Worm (Caenorhabditis elegans) whole organism, L2 larva: ENCODE data around the gene sec-15.

ENCODE experiments used
- C34F6.9 ChIP-seq: fragments of 150-350 bp; optimal IDR thresholded peaks from 2 replicates; lab custom pipeline; 2014; ENCODE audit warnings: missing biosample characterization, missing genetic modification characterization
- ZK546.5 ChIP-seq: sonication (generic microtip); optimal IDR thresholded peaks from 2 replicates; lab custom pipeline; 2017; ENCODE audit warnings: missing biosample characterization, missing genetic modification characterization
- aly-2 ChIP-seq: fragments of 150-350 bp; optimal IDR thresholded peaks from 2 replicates; lab custom pipeline; 2014; ENCODE audit warnings: missing biosample characterization, missing genetic modification characterization
- crh-2 ChIP-seq: sonication (generic microtip); optimal IDR thresholded peaks from 2 replicates; lab custom pipeline; 2017; ENCODE audit warnings: missing biosample characterization, missing genetic modification characterization
- egl-27 ChIP-seq: sonication (generic microtip); optimal IDR thresholded peaks from 3 replicates; lab custom pipeline; 2017; ENCODE audit warnings: missing biosample characterization, missing genetic modification reagents, missing genetic modification characterization
- lin-13 ChIP-seq: fragments of 150-350 bp; optimal IDR thresholded peaks from 2 replicates; lab custom pipeline; 2014; ENCODE audit warnings: missing biosample characterization, missing genetic modification reagents, missing genetic modification characterization
- mbf-1 ChIP-seq: sonication (generic microtip); optimal IDR thresholded peaks from 2 replicates; lab custom pipeline; 2017; ENCODE audit warnings: missing biosample characterization, missing genetic modification characterization
- nhr-11 ChIP-seq: fragments of 150-350 bp; optimal IDR thresholded peaks from 2 replicates; lab custom pipeline; 2014; ENCODE audit warnings: missing biosample characterization, missing genetic modification characterization
- nhr-237 ChIP-seq: fragments of 150-350 bp; optimal IDR thresholded peaks from 2 replicates; lab custom pipeline; 2014; ENCODE audit warnings: missing biosample characterization, missing genetic modification characterization
- peb-1 ChIP-seq: fragments of 150-350 bp; optimal IDR thresholded peaks from 2 replicates; lab custom pipeline; 2014; ENCODE audit warnings: missing biosample characterization, missing genetic modification characterization
- unc-62 ChIP-seq: fragments of 150-350 bp; optimal IDR thresholded peaks from 2 replicates; lab custom pipeline; 2014; ENCODE audit warnings: missing biosample characterization, missing genetic modification reagents, missing genetic modification characterization
- ztf-4 ChIP-seq: fragments of 150-350 bp; optimal IDR thresholded peaks from 2 replicates; lab custom pipeline; 2014; ENCODE audit warnings: missing biosample characterization, missing genetic modification characterization

DNA sequence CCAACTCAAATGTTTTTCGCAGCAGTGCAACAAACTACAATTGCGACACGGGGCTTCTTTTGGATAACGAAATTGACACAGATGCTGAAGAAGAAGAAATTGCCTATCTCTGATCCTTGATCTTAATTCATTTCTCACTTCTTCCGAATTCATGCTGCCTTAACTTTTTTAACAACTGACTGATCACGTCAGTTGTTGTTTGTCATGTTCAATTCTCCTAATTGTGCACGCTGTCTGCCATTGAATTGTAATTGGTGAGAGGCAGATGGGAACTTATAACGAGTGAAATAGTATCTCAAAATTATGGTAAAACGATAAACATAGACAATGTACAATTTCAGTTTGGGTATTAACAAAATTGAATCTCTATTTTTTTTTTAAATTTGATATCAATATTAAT, 48.8 kb downstream of the sec-15 start:
- TF ChIP-seq egl-27 (tag; lab: Kevin White, UChicago): no peak
- no peak for TF ChIP-seq ZK546.5 (tag; lab: Kevin White, UChicago)
- TF ChIP-seq nhr-237: no peak
- no peak for TF ChIP-seq nhr-11 (tag; lab: Kevin White, UChicago)
- TF ChIP-seq unc-62 (GFP tag; lab: Kevin White, UChicago): no peak
- TF ChIP-seq ztf-4 (tag; lab: Kevin White, UChicago): no peak
- no peak for TF ChIP-seq aly-2 (tag; lab: Kevin White, UChicago)
- TF ChIP-seq crh-2 (tag; lab: Kevin White, UChicago): no peak
- no peak for TF ChIP-seq peb-1 (tag; lab: Kevin White, UChicago)
- no peak for TF ChIP-seq lin-13 (GFP tag; lab: Kevin White, UChicago)
- no peak for TF ChIP-seq mbf-1
- TF ChIP-seq C34F6.9 (tag; lab: Kevin White, UChicago): no peak
